Worm (Caenorhabditis elegans): ENCODE data around the gene fipp-1.

DNA sequence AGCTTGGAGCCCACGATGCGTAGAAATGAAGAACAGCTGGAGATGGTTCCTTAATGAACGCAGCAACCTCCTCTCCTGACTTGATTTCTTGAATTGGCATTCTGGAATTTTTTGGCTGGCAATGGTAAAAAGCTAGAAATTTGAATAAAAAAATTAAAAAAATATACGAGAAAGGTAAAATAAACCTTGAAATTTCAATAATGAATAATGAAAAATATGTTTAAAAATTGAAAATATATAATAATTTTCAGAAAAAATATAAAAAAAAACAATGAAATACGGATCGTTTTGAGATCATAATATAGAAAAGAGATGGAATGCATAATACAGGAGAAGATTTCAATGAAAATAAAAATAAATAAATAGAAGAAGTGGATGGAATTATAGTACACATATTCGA is 30.4 kb upstream of the fipp-1 start, which contains the start of gene glrx-3:
- TF ChIP-seq mdl-1 (tag; optimal IDR thresholded peaks at IDR 0.05) (no peak), ztf-4 (tag; optimal IDR thresholded peaks at IDR 0.05) (no peak), nhr-11 (tag; optimal IDR thresholded peaks at IDR 0.05) (no peak), ceh-28 (tag; optimal IDR thresholded peaks at IDR 0.05) (no peak), nhr-25 (tag; optimal IDR thresholded peaks at IDR 0.05) (no peak), tbx-2 (tag; optimal IDR thresholded peaks at IDR 0.05) (no peak), nhr-12 (tag; optimal IDR thresholded peaks at IDR 0.05) (no peak), ZK546.5 (tag; optimal IDR thresholded peaks at IDR 0.05) (no peak), ceh-16 (tag; optimal IDR thresholded peaks at IDR 0.05) (no peak), fkh-10 (GFP tag; optimal IDR thresholded peaks at IDR 0.05) (no peak), skn-1 (tag; optimal IDR thresholded peaks at IDR 0.05) (no peak), nhr-76 (tag; optimal IDR thresholded peaks at IDR 0.05) (no peak), R02D3.7 (tag; optimal IDR thresholded peaks at IDR 0.05) (no peak), pqm-1 (tag; optimal IDR thresholded peaks at IDR 0.05) (no peak)
